Worm (Caenorhabditis elegans) whole organism, young adult: Measurements from ENCODE around the gene nhr-134.

Experiments
- B0019.2 ChIP-seq: fragments of 200-800 bp; sonication (Bioruptor generic); conservative IDR thresholded peaks from 2 replicates; pipeline ENCODE4 v1.3.6; 2022; ENCODE audit warnings: missing genetic modification reagents, missing genetic modification characterization, missing compliant biosample characterization
- F23B12.7 ChIP-seq: sonication (generic microtip); optimal IDR thresholded peaks from 2 replicates; lab custom pipeline; 2017; ENCODE audit warnings: missing genetic modification characterization, mild to moderate bottlenecking, missing compliant biosample characterization, antibody characterized with exemption, moderate library complexity; ENCODE audit not compliant: insufficient read depth
- F39B2.1 ChIP-seq: fragments of 200-800 bp; sonication (Bioruptor generic); IDR thresholded peaks from 2 replicates; pipeline ENCODE4 v1.3.6; 2022; ENCODE audit warnings: missing genetic modification reagents, missing genetic modification characterization, missing compliant biosample characterization
- F57A8.1 ChIP-seq: fragments of 200-800 bp; sonication (Bioruptor generic); optimal IDR thresholded peaks from 2 replicates; lab custom pipeline; 2018; ENCODE audit warnings: mild to moderate bottlenecking, missing genetic modification characterization, moderate library complexity, missing compliant biosample characterization
- F57C9.4 ChIP-seq: sonication (generic microtip); optimal IDR thresholded peaks from 2 replicates; lab custom pipeline; 2017; ENCODE audit warnings: mild to moderate bottlenecking, missing genetic modification characterization, missing compliant biosample characterization
- T26A5.8 ChIP-seq: sonication (generic microtip); optimal IDR thresholded peaks from 2 replicates; lab custom pipeline; 2016; ENCODE audit warnings: missing genetic modification characterization, missing compliant biosample characterization
- Y79H2A.3 ChIP-seq: fragments of 200-800 bp; sonication (Bioruptor generic); conservative IDR thresholded peaks from 2 replicates; pipeline ENCODE4 v1.3.6; 2022; ENCODE audit warnings: missing genetic modification reagents, missing genetic modification characterization, missing compliant biosample characterization
- ZK185.1 ChIP-seq: sonication (generic microtip); optimal IDR thresholded peaks from 2 replicates; lab custom pipeline; 2016; ENCODE audit warnings: mild to moderate bottlenecking, missing genetic modification characterization, missing compliant biosample characterization; ENCODE audit not compliant: poor library complexity, severe bottlenecking
- aptf-2 ChIP-seq: fragments of 200-800 bp; sonication (Bioruptor generic); conservative IDR thresholded peaks from 2 replicates; pipeline ENCODE4 v1.3.6; 2022; ENCODE audit warnings: missing genetic modification reagents, missing genetic modification characterization, missing compliant biosample characterization
- attf-5 ChIP-seq: fragments of 200-800 bp; sonication (Bioruptor generic); optimal IDR thresholded peaks from 2 replicates; lab custom pipeline; 2018; ENCODE audit warnings: mild to moderate bottlenecking, missing genetic modification characterization, missing compliant biosample characterization
- cebp-1 ChIP-seq, 2 experiments: fragments of 200-800 bp in 1 of 2; sonication (Bioruptor generic) in 1 of 2; sonication (generic microtip) in 1 of 2; IDR thresholded peaks in 1 of 2; optimal IDR thresholded peaks in 1 of 2; 2 replicates each; pipeline versions ENCODE4 v1.3.6 to Lab custom; 2017 to 2022; ENCODE audit warnings: missing compliant biosample characterization in 2 of 2, missing genetic modification characterization in 2 of 2, mild to moderate bottlenecking in 1 of 2, missing genetic modification reagents in 1 of 2, moderate library complexity in 1 of 2
- cebp-2 ChIP-seq: fragments of 200-800 bp; sonication (Bioruptor generic); IDR thresholded peaks from 2 replicates; pipeline ENCODE4 v1.3.6; 2022; ENCODE audit warnings: missing genetic modification characterization, missing compliant biosample characterization
- ceh-40 ChIP-seq: fragments of 200-800 bp; sonication (Bioruptor generic); IDR thresholded peaks from 2 replicates; pipeline ENCODE4 v1.3.6; 2022; ENCODE audit warnings: missing genetic modification characterization, missing compliant biosample characterization
- ceh-91 ChIP-seq: fragments of 200-800 bp; sonication (Bioruptor generic); IDR thresholded peaks from 2 replicates; pipeline ENCODE4 v1.3.6; 2022; ENCODE audit warnings: missing genetic modification reagents, missing genetic modification characterization, missing compliant biosample characterization
- dox-1 ChIP-seq: fragments of 200-800 bp; sonication (Bioruptor generic); IDR thresholded peaks from 2 replicates; pipeline ENCODE4 v1.3.6; 2022; ENCODE audit warnings: missing genetic modification reagents, missing genetic modification characterization, missing compliant biosample characterization
- egl-18 ChIP-seq: fragments of 200-800 bp; sonication (Bioruptor generic); IDR thresholded peaks from 2 replicates; pipeline ENCODE4 v1.3.6; 2022; ENCODE audit warnings: missing genetic modification reagents, missing genetic modification characterization, missing compliant biosample characterization
- hlh-26 ChIP-seq: fragments of 200-800 bp; sonication (Bioruptor generic); conservative IDR thresholded peaks from 2 replicates; pipeline ENCODE4 v1.3.6; 2022; ENCODE audit warnings: missing genetic modification reagents, missing genetic modification characterization, missing compliant biosample characterization
- hmg-1.2 ChIP-seq: fragments of 200-800 bp; sonication (Bioruptor generic); IDR thresholded peaks from 2 replicates; pipeline ENCODE4 v1.3.6; 2022; ENCODE audit warnings: missing genetic modification reagents, missing genetic modification characterization, missing compliant biosample characterization
- hsf-1 ChIP-seq: fragments of 200-800 bp; sonication (Bioruptor generic); IDR thresholded peaks from 2 replicates; pipeline ENCODE4 v1.3.6; 2022; ENCODE audit warnings: missing genetic modification reagents, missing genetic modification characterization, missing compliant biosample characterization
- lin-54 ChIP-seq: fragments of 200-800 bp; sonication (Bioruptor generic); optimal IDR thresholded peaks from 2 replicates; lab custom pipeline; 2018; ENCODE audit warnings: mild to moderate bottlenecking, missing genetic modification characterization, missing compliant biosample characterization
- mcd-1 ChIP-seq: fragments of 200-800 bp; sonication (Bioruptor generic); IDR thresholded peaks from 2 replicates; pipeline ENCODE4 v1.3.6; 2022; ENCODE audit warnings: missing genetic modification reagents, missing genetic modification characterization, missing compliant biosample characterization
- nfya-2 ChIP-seq: fragments of 200-800 bp; sonication (Bioruptor generic); IDR thresholded peaks from 2 replicates; pipeline ENCODE4 v1.3.6; 2022; ENCODE audit warnings: missing genetic modification reagents, missing genetic modification characterization, missing compliant biosample characterization
- nhr-80 ChIP-seq: sonication (generic microtip); optimal IDR thresholded peaks from 2 replicates; lab custom pipeline; 2016; ENCODE audit warnings: missing genetic modification characterization, missing compliant biosample characterization
- pha-4 ChIP-seq: fragments of 150-350 bp; sonication (generic microtip); optimal IDR thresholded peaks from 2 replicates; lab custom pipeline; 2014; ENCODE audit warnings: missing biosample characterization, missing genetic modification reagents, missing genetic modification characterization
- rcor-1 ChIP-seq: fragments of 200-800 bp; sonication (Bioruptor generic); IDR thresholded peaks from 2 replicates; pipeline ENCODE4 v1.3.6; 2022; ENCODE audit warnings: missing genetic modification reagents, missing genetic modification characterization, missing compliant biosample characterization
- tlf-1 ChIP-seq: fragments of 200-800 bp; sonication (Bioruptor generic); optimal IDR thresholded peaks from 2 replicates; lab custom pipeline; 2018; ENCODE audit warnings: mild to moderate bottlenecking, missing genetic modification characterization, missing compliant biosample characterization
- unc-62 ChIP-seq: fragments of 150-350 bp; optimal IDR thresholded peaks from 2 replicates; lab custom pipeline; 2014; ENCODE audit warnings: missing biosample characterization, missing genetic modification reagents, missing genetic modification characterization
- zfh-2 ChIP-seq: fragments of 200-800 bp; sonication (Bioruptor generic); conservative IDR thresholded peaks from 2 replicates; pipeline ENCODE4 v1.3.6; 2022; ENCODE audit warnings: missing genetic modification reagents, missing genetic modification characterization, missing compliant biosample characterization
- ztf-25 ChIP-seq: fragments of 200-800 bp; sonication (Bioruptor generic); IDR thresholded peaks from 2 replicates; pipeline ENCODE4 v1.3.6; 2022; ENCODE audit warnings: missing genetic modification reagents, missing genetic modification characterization, missing compliant biosample characterization
- ztf-6 ChIP-seq: fragments of 200-800 bp; sonication (Bioruptor generic); IDR thresholded peaks from 2 replicates; pipeline ENCODE4 v1.3.6; 2022; ENCODE audit warnings: missing genetic modification reagents, missing genetic modification characterization, missing compliant biosample characterization

Gene nhr-134

ce11 chrV:2249310-2249709, 18.3 kb downstream of the nhr-134 start, which contains the start of gene cyp-33C6:
TSS of gene cyp-33C6 (minus strand) at chrV:2249410.
- TF ChIP-seq tlf-1 (GFP tag; lab: Kevin White, UChicago) (no peak), ZK185.1 (no peak)

DNA sequence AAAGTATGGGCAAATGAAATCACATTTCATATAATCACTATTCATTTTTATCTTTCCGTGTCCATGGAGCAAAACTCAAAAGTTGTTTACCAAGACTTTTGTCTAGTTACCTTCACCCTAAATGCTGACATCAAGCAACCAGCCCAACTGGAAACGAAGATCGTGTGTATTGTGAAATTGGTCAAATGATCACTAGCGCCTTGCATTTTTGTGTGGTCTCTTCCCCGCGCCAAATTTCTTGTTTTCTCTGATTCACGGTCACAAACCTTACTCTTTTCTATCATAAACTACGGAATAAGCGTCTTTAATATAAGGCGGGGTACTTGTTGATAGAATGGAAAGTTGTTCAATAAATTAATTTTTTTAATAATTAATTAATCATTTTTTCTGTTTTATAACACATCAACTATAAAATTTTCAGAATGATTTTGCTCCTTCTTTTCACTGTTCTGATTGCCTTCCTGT, 19.1 kb downstream of the nhr-134 start, which contains the start of gene cyp-33C7:
Gene cyp-33C7, plus strand, starts transcription at position 415 of the 465 bp plus-strand sequence.
- TF ChIP-seq nhr-80 (tag; lab: Kevin White, UChicago), result peak; percentile 85
- 0 out of 2 replicates have a peak, but pooled peaks have one; percentile 11 for TF ChIP-seq mcd-1 (GFP tag; lab: Robert Waterston, UW)
- TF ChIP-seq lin-54 (GFP tag; lab: Kevin White, UChicago), result no peak
- TF ChIP-seq attf-5, result peak; percentile 56
- no peak for TF ChIP-seq hlh-26 (GFP tag; lab: Robert Waterston, UW)
- peak; percentile 18; the same call in 1 of the 2 replicates for TF ChIP-seq hmg-1.2 (GFP tag; lab: Robert Waterston, UW)
- no peak for TF ChIP-seq aptf-2 (GFP tag; lab: Robert Waterston, UW)
- peak; percentile 62 for TF ChIP-seq pha-4 (tag; lab: Kevin White, UChicago)
- TF ChIP-seq unc-62 (GFP tag; lab: Kevin White, UChicago), result peak; percentile 28
- peak; percentile 95 for TF ChIP-seq cebp-1 (GFP tag; IDR thresholded peaks at IDR 0.05; lab: Robert Waterston, UW)
- peak; percentile 96 for TF ChIP-seq cebp-1 (tag; optimal IDR thresholded peaks at IDR 0.05; lab: Kevin White, UChicago)
- peak; percentile 9 for TF ChIP-seq F23B12.7
- 0 out of 2 replicates have a peak, but pooled peaks have one; percentile 46 for TF ChIP-seq dox-1 (GFP tag; lab: Robert Waterston, UW)
- no peak for TF ChIP-seq Y79H2A.3

ce11 chrV:2251774-2252173, 20.8 kb downstream of the nhr-134 start:
- TF ChIP-seq nhr-80 (tag; lab: Kevin White, UChicago) (peak; percentile 31), ceh-91 (GFP tag; lab: Robert Waterston, UW) (no peak)
- TF ChIP-seq, all 124 proteins: peak for 1

ce11 chrV:2254553-2255124, 23.6 kb downstream of the nhr-134 start, which contains the start of gene str-253:
TSS of gene str-253 (minus strand) at chrV:2254603.
- TF ChIP-seq cebp-1 (GFP tag; IDR thresholded peaks at IDR 0.05; lab: Robert Waterston, UW), result no peak
- TF ChIP-seq cebp-1 (tag; optimal IDR thresholded peaks at IDR 0.05; lab: Kevin White, UChicago), result peak; percentile 35
- peak; percentile 68 for TF ChIP-seq zfh-2
- TF ChIP-seq T26A5.8 (tag; lab: Kevin White, UChicago), result no peak
- TF ChIP-seq ZK185.1, result no peak
- no peak for TF ChIP-seq F57C9.4 (tag; lab: Kevin White, UChicago)

DNA sequence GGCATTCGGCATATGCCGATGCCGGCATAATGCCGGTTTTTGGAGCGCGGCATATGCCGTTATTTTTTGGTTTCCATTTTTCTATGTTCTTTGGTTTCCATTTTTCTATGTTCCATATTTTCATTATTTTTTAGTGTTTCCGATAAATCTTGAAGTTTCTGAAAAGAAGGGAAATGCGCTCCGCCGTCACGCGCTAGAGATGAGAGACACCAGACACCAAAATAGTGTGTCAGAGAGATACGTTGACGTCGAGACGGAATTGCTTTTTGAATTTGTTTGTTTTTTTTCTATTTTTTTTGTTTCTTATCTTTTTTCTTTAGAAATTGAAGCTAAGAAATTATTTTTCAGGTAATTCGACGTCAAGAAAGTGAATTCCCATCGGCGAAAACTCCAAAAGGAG, 24.2 kb downstream of the nhr-134 start, which contains the start of gene F41B5.1:
Gene F41B5.1, plus strand, starts transcription at position 343 of the 400 bp plus-strand sequence.
- TF ChIP-seq hmg-1.2 (GFP tag; lab: Robert Waterston, UW) (peak; percentile 85), mcd-1 (GFP tag; lab: Robert Waterston, UW) (0 out of 2 replicates have a peak, but pooled peaks have one; percentile 10)

DNA sequence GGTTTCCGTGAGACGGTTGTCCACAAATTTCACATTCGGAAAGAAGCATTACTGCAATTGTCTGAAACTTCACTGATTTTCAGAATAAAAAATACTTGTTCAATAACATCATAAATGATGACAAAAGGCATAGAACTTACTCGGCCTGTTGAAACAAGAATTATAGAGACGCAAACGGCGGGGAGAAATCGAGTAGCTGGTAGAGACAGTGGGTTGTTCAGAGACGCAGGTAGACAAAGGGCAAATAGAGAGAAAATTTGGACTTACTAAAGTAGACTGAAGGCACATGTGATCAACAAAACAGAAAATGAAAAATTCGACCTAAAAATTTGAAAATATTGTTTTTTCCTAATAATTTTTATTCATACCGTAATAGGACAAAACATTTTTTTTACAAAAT, 28.7 kb downstream of the nhr-134 start, which contains the start of gene nhr-182:
Gene nhr-182, minus strand, starts transcription at position 178 of the 400 bp plus-strand sequence.
- TF ChIP-seq F39B2.1 (GFP tag; lab: Robert Waterston, UW), result no peak
- no peak for TF ChIP-seq cebp-1 (GFP tag; IDR thresholded peaks at IDR 0.05; lab: Robert Waterston, UW)
- peak; percentile 3 for TF ChIP-seq cebp-1 (tag; optimal IDR thresholded peaks at IDR 0.05; lab: Kevin White, UChicago)
- peak; percentile 76; the same call in 1 of the 2 replicates for TF ChIP-seq hmg-1.2 (GFP tag; lab: Robert Waterston, UW)
- peak; percentile 2 for TF ChIP-seq attf-5
- no peak for TF ChIP-seq F57C9.4 (tag; lab: Kevin White, UChicago)
- TF ChIP-seq egl-18, result no peak
- peak; percentile 14 for TF ChIP-seq nhr-80 (tag; lab: Kevin White, UChicago)

DNA sequence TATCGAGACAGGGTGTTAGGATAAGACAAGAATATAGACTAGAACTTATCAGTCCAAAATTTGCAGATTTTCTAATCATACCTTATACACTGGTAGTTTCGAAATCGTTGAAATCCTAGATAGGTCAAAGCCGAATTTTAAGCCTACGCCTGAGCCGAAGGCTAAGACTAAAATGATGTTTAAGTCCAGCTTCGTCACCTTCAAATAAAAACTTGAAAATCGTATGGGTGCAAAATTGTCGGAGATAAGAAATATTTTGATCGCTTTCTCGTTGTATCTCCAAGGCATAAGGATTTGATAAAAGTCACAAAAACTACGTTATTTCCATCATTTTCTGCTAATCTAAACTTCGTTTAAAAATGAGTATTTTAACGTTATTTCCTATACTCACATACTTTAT, 29.6 kb downstream of the nhr-134 start, which contains the start of gene F41B5.12:
Gene F41B5.12, plus strand, starts transcription at position 301 of the 400 bp plus-strand sequence.
- no peak for TF ChIP-seq hsf-1
- TF ChIP-seq ztf-6 (GFP tag; lab: Robert Waterston, UW), result no peak
- TF ChIP-seq zfh-2, result no peak
- TF ChIP-seq ceh-40 (GFP tag; lab: Robert Waterston, UW), result no peak
- TF ChIP-seq B0019.2 (GFP tag; lab: Robert Waterston, UW), result no peak
- no peak for TF ChIP-seq nfya-2 (GFP tag; lab: Robert Waterston, UW)
- no peak for TF ChIP-seq ztf-25 (GFP tag; lab: Robert Waterston, UW)
- TF ChIP-seq F57A8.1 (GFP tag; lab: Kevin White, UChicago), result no peak
- TF ChIP-seq rcor-1, result no peak
- TF ChIP-seq cebp-2 (GFP tag; lab: Robert Waterston, UW), result no peak
- TF ChIP-seq, all 124 proteins: peak for 0
